Worm (Caenorhabditis elegans): ENCODE data around the gene M05D6.8.

Gene M05D6.8

ce11 chrII:8485603-8486002 is 14.6 kb upstream of the M05D6.8 start, which contains the start of gene gbh-2 (continued):
- TF ChIP-seq swsn-7 (tag; optimal IDR thresholded peaks at IDR 0.05) (no peak), mef-2 (tag; optimal IDR thresholded peaks at IDR 0.05) (no peak)

DNA sequence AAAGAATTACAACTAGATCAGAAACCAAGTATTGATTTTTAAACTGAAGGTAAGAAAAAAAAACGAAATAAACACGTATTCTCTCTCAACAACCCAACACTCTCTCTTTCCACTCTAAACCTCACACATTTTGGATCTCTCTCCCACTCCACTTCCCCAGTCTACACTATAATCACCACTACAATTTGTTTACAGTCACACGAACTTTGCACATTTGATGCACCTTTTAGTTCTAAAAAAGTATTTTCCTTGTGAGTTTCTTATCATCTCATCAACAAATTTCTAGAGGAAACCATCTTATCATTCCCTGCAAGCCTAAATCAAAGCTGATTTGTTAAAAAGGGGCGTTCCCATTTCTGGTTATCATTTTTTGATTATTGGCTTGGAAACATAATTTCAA is 13.5 kb upstream of the M05D6.8 start:
- no peak for TF ChIP-seq ceh-88 (GFP tag; IDR thresholded peaks at IDR 0.05)
- peak in 1 of 3 experiments; percentile 3 for TF ChIP-seq dpl-1 (GFP tag; optimal IDR thresholded peaks at IDR 0.05)
- TF ChIP-seq ces-1 (GFP tag; optimal IDR thresholded peaks at IDR 0.05), result no peak
- TF ChIP-seq fos-1 (tag; optimal IDR thresholded peaks at IDR 0.05), result no peak
- peak; percentile 19 for TF ChIP-seq C16A3.4 (tag; optimal IDR thresholded peaks at IDR 0.05)
- TF ChIP-seq unc-130 (tag; optimal IDR thresholded peaks at IDR 0.05), result no peak
- no peak for TF ChIP-seq grh-1 (GFP tag; IDR thresholded peaks at IDR 0.05)
- no peak for TF ChIP-seq fkh-8 (tag; optimal IDR thresholded peaks at IDR 0.05)
- TF ChIP-seq nhr-76 (tag; optimal IDR thresholded peaks at IDR 0.05), result no peak
- TF ChIP-seq nhr-90 (tag; optimal IDR thresholded peaks at IDR 0.05; ENCODE audit: poor library complexity), result peak; percentile 19
- no peak for TF ChIP-seq ama-1 (optimal IDR thresholded peaks at IDR 0.05)
- TF ChIP-seq ztf-4 (tag; optimal IDR thresholded peaks at IDR 0.05), result peak; percentile 16
- no peak for TF ChIP-seq hpl-2 (GFP tag; optimal IDR thresholded peaks at IDR 0.05)
- no peak for TF ChIP-seq mab-9 (GFP tag; IDR thresholded peaks at IDR 0.05)
- TF ChIP-seq nhr-20 (tag; optimal IDR thresholded peaks at IDR 0.05), result peak; percentile 67
- peak; percentile 31 for TF ChIP-seq blmp-1 (tag; optimal IDR thresholded peaks at IDR 0.05)
- peak; percentile 59 for TF ChIP-seq snu-23 (GFP tag; optimal IDR thresholded peaks at IDR 0.05)
- TF ChIP-seq alr-1 (tag; optimal IDR thresholded peaks at IDR 0.05; ENCODE audit: borderline replicate concordance), result no peak
- no peak for TF ChIP-seq unc-86 (tag; optimal IDR thresholded peaks at IDR 0.05)
- no peak for TF ChIP-seq skn-1 (tag; optimal IDR thresholded peaks at IDR 0.05)
- TF ChIP-seq nhr-47 (tag; optimal IDR thresholded peaks at IDR 0.05), result no peak
- no peak for TF ChIP-seq sup-37 (GFP tag; optimal IDR thresholded peaks at IDR 0.05)
- TF ChIP-seq zip-4 (GFP tag; optimal IDR thresholded peaks at IDR 0.05), result no peak
- no peak for TF ChIP-seq nhr-237 (tag; optimal IDR thresholded peaks at IDR 0.05)
- peak in 1 of 2 experiments; percentile 46 for TF ChIP-seq lin-35 (GFP tag; optimal IDR thresholded peaks at IDR 0.05)
- no peak for TF ChIP-seq pag-3 (tag; optimal IDR thresholded peaks at IDR 0.05; ENCODE audit: borderline replicate concordance, insufficient read depth)
- no peak for TF ChIP-seq nhr-19 (GFP tag; conservative IDR thresholded peaks at IDR 0.05)
- TF ChIP-seq lin-13 (GFP tag; optimal IDR thresholded peaks at IDR 0.05), result no peak
- TF ChIP-seq egl-27 (tag; optimal IDR thresholded peaks at IDR 0.05), result no peak
- TF ChIP-seq dsc-1 (tag; optimal IDR thresholded peaks at IDR 0.05), result no peak
- no peak for TF ChIP-seq sptf-1 (tag; optimal IDR thresholded peaks at IDR 0.05)
- TF ChIP-seq lin-15B (tag; optimal IDR thresholded peaks at IDR 0.05), result no peak
- TF ChIP-seq elt-2 (tag; optimal IDR thresholded peaks at IDR 0.05), result peak; percentile 90
- no peak for TF ChIP-seq rnt-1 (tag; optimal IDR thresholded peaks at IDR 0.05)
- no peak for TF ChIP-seq fkh-10 (GFP tag; optimal IDR thresholded peaks at IDR 0.05)
- no peak for TF ChIP-seq ztf-11 (tag; optimal IDR thresholded peaks at IDR 0.05)
- TF ChIP-seq hlh-4 (tag; optimal IDR thresholded peaks at IDR 0.05), result no peak
- peak in 1 of 2 experiments; percentile 31 for TF ChIP-seq lsy-2 (tag; optimal IDR thresholded peaks at IDR 0.05)
- no peak for TF ChIP-seq nhr-84 (tag; optimal IDR thresholded peaks at IDR 0.05)
- TF ChIP-seq efl-1 (optimal IDR thresholded peaks at IDR 0.05), result no peak
- no peak for TF ChIP-seq efl-1 (GFP tag; optimal IDR thresholded peaks at IDR 0.05 in 1 of 2)
- no peak for TF ChIP-seq snpc-4 (tag; optimal IDR thresholded peaks at IDR 0.05)
- no peak for TF ChIP-seq efl-3 (GFP tag; optimal IDR thresholded peaks at IDR 0.05)
- no peak for TF ChIP-seq unc-62 (GFP tag; optimal IDR thresholded peaks at IDR 0.05)
- TF ChIP-seq fkh-4 (tag; optimal IDR thresholded peaks at IDR 0.05; ENCODE audit: borderline replicate concordance), result no peak
- no peak for TF ChIP-seq pax-3 (tag; optimal IDR thresholded peaks at IDR 0.05)
- no peak for TF ChIP-seq mef-2 (tag; optimal IDR thresholded peaks at IDR 0.05)
- TF ChIP-seq tlp-1 (tag; optimal IDR thresholded peaks at IDR 0.05), result no peak
- TF ChIP-seq ceh-63 (GFP tag; optimal IDR thresholded peaks at IDR 0.05), result no peak
- TF ChIP-seq ets-5 (GFP tag; IDR thresholded peaks at IDR 0.05), result no peak
